Fruit fly (Drosophila melanogaster): Measurements from ENCODE around the gene ND-B14.5A.

The ND-B14.5A gene

dm6 chrX:2172420-2172827, at the start of gene ND-B14.5A (continued):
- TF ChIP-seq kni (GFP tag; optimal IDR thresholded peaks at IDR 0.05), result no peak
- no peak for TF ChIP-seq CG11696 (GFP tag; IDR thresholded peaks at IDR 0.05)
- TF ChIP-seq Scr (GFP tag; IDR thresholded peaks at IDR 0.05; ENCODE audit: partially characterized antibody), result peak; percentile 90
- TF ChIP-seq CG7786 (GFP tag; optimal IDR thresholded peaks at IDR 0.05), result no peak
- no peak for TF ChIP-seq CG6254 (GFP tag; optimal IDR thresholded peaks at IDR 0.05)
- TF ChIP-seq CG11093 (GFP tag; IDR thresholded peaks at IDR 0.05), result no peak
- TF ChIP-seq CG10267 (tag; optimal IDR thresholded peaks at IDR 0.05), result peak; percentile 14
- TF ChIP-seq corto (GFP tag; optimal IDR thresholded peaks at IDR 0.05), result no peak
- no peak for TF ChIP-seq CG10321 (GFP tag; IDR thresholded peaks at IDR 0.05)
- no peak for TF ChIP-seq CG7357 (GFP tag; IDR thresholded peaks at IDR 0.05)
- no peak for TF ChIP-seq Abd-B (GFP tag; optimal IDR thresholded peaks at IDR 0.05)
- TF ChIP-seq Doc3 (GFP tag; IDR thresholded peaks at IDR 0.05; ENCODE audit: partially characterized antibody), result peak; percentile 85
- no peak for TF ChIP-seq CG4730 (GFP tag; IDR thresholded peaks at IDR 0.05)
- no peak for TF ChIP-seq Hr3 (GFP tag; optimal IDR thresholded peaks at IDR 0.05)
- peak; percentile 97 for TF ChIP-seq CG14860 (GFP tag; IDR thresholded peaks at IDR 0.05; ENCODE audit: partially characterized antibody)
- TF ChIP-seq CG42726 (GFP tag; IDR thresholded peaks at IDR 0.05; ENCODE audit: partially characterized antibody), result peak; percentile 83
- no peak for TF ChIP-seq NFAT (GFP tag; IDR thresholded peaks at IDR 0.05)
- TF ChIP-seq CG10274 (GFP tag; optimal IDR thresholded peaks at IDR 0.05), result no peak
- TF ChIP-seq Neu2 (GFP tag; optimal IDR thresholded peaks at IDR 0.05; ENCODE audit: borderline replicate concordance), result no peak
- no peak for TF ChIP-seq CG3163 (GFP tag; optimal IDR thresholded peaks at IDR 0.05)
- peak; percentile 88 for TF ChIP-seq CG7928 (GFP tag; optimal IDR thresholded peaks at IDR 0.05)
- peak; percentile 61 for TF ChIP-seq Med (GFP tag)
- peak; percentile 10 for TF ChIP-seq zen (tag; optimal IDR thresholded peaks at IDR 0.05)
- no peak for TF ChIP-seq dpn (GFP tag; optimal IDR thresholded peaks at IDR 0.05)
- TF ChIP-seq emc (GFP tag; optimal IDR thresholded peaks at IDR 0.05), result no peak
- no peak for TF ChIP-seq Rx (GFP tag; IDR thresholded peaks at IDR 0.05)
- TF ChIP-seq nom (GFP tag; optimal IDR thresholded peaks at IDR 0.05), result peak; percentile 35
- peak; percentile 93 for TF ChIP-seq amos (GFP tag; IDR thresholded peaks at IDR 0.05; ENCODE audit: partially characterized antibody)
- no peak for TF ChIP-seq CG7271 (tag; optimal IDR thresholded peaks at IDR 0.05)
- no peak for TF ChIP-seq CG2889 (GFP tag; IDR thresholded peaks at IDR 0.05)
- TF ChIP-seq CG6272 (GFP tag; IDR thresholded peaks at IDR 0.05), result no peak
- peak; percentile 72 for TF ChIP-seq CG15514 (GFP tag; optimal IDR thresholded peaks at IDR 0.05)
- peak; percentile 93 for TF ChIP-seq CG16813 (GFP tag; IDR thresholded peaks at IDR 0.05; ENCODE audit: partially characterized antibody)
- TF ChIP-seq pzg (GFP tag; optimal IDR thresholded peaks at IDR 0.05), result peak; percentile 78
- TF ChIP-seq CrebB (tag; optimal IDR thresholded peaks at IDR 0.05), result no peak
- no peak for TF ChIP-seq CG10565 (GFP tag; optimal IDR thresholded peaks at IDR 0.05)
- TF ChIP-seq CG12942 (GFP tag; optimal IDR thresholded peaks at IDR 0.05), result no peak
- TF ChIP-seq CG2129 (GFP tag; IDR thresholded peaks at IDR 0.05; ENCODE audit: partially characterized antibody), result peak; percentile 83
- TF ChIP-seq CG31388 (GFP tag; optimal IDR thresholded peaks at IDR 0.05), result no peak
- no peak for TF ChIP-seq tin (GFP tag; optimal IDR thresholded peaks at IDR 0.05)
- no peak for TF ChIP-seq CG4360 (GFP tag; IDR thresholded peaks at IDR 0.05)
- TF ChIP-seq cas (GFP tag; IDR thresholded peaks at IDR 0.05), result no peak
- no peak for TF ChIP-seq cato (GFP tag; optimal IDR thresholded peaks at IDR 0.05; ENCODE audit: borderline replicate concordance)
- no peak for TF ChIP-seq CG15073 (GFP tag; optimal IDR thresholded peaks at IDR 0.05)
- TF ChIP-seq CG14441 (GFP tag; IDR thresholded peaks at IDR 0.05), result no peak
- TF ChIP-seq CG12071 (GFP tag; optimal IDR thresholded peaks at IDR 0.05), result no peak
- TF ChIP-seq row (GFP tag; IDR thresholded peaks at IDR 0.05), result peak; percentile 23; the same call in 1 of the 3 replicates
- peak; percentile 99 for TF ChIP-seq CG34224 (GFP tag; IDR thresholded peaks at IDR 0.05; ENCODE audit: partially characterized antibody)
- peak; percentile 4 for TF ChIP-seq Fer1 (GFP tag; optimal IDR thresholded peaks at IDR 0.05)
- TF ChIP-seq TFAM (GFP tag; optimal IDR thresholded peaks at IDR 0.05), result no peak
